Worm (Caenorhabditis elegans) whole organism, L4 larva: ENCODE results near the gene smex-1.

Experiments used
- T20F7.1 ChIP-seq: fragments of 200-800 bp; sonication (Bioruptor generic); optimal IDR thresholded peaks from 2 replicates; lab custom pipeline; 2018; ENCODE audit warnings: mild to moderate bottlenecking, missing genetic modification characterization, missing compliant biosample characterization
- ces-1 ChIP-seq: fragments of 150-350 bp; sonication (generic microtip); optimal IDR thresholded peaks from 4 replicates; lab custom pipeline; 2014; ENCODE audit warnings: missing biosample characterization, missing genetic modification reagents, missing genetic modification characterization
- fkh-10 ChIP-seq: fragments of 150-350 bp; optimal IDR thresholded peaks from 2 replicates; lab custom pipeline; 2014; ENCODE audit warnings: missing biosample characterization, missing genetic modification reagents, missing genetic modification characterization
- nhr-10 ChIP-seq: fragments of 150-350 bp; optimal IDR thresholded peaks from 2 replicates; lab custom pipeline; 2014; ENCODE audit warnings: missing biosample characterization, missing genetic modification characterization
- nhr-28 ChIP-seq: fragments of 150-350 bp; optimal IDR thresholded peaks from 2 replicates; lab custom pipeline; 2014; ENCODE audit warnings: missing biosample characterization, missing genetic modification characterization
- php-3 ChIP-seq: fragments of 200-800 bp; sonication (Bioruptor generic); IDR thresholded peaks from 2 replicates; pipeline ENCODE4 v1.3.6; 2022; ENCODE audit warnings: missing genetic modification reagents, missing genetic modification characterization, missing compliant biosample characterization
- tag-97 ChIP-seq: fragments of 200-800 bp; sonication (Bioruptor generic); IDR thresholded peaks from 2 replicates; pipeline ENCODE4 v1.3.6; 2022; ENCODE audit warnings: missing genetic modification characterization, missing compliant biosample characterization

- TF ChIP-seq nhr-10 (tag; lab: Kevin White, UChicago) (no peak), fkh-10 (GFP tag; lab: Kevin White, UChicago) (no peak), tag-97 (GFP tag; lab: Robert Waterston, UW) (no peak), nhr-28 (tag; lab: Kevin White, UChicago) (no peak), php-3 (no peak), T20F7.1 (GFP tag; lab: Kevin White, UChicago) (no peak), ces-1 (GFP tag; lab: Kevin White, UChicago) (no peak)
These were observed 11.0 kb downstream of the smex-1 start, which contains the start of gene slc-17.5 for ce11 chrV:8284800-8285199.
